Fruit fly (Drosophila melanogaster) whole organism, embryonic: ENCODE data around the gene CG12974.

Experiments used
- BtbVII ChIP-seq: fragments of 200-800 bp; sonication (Bioruptor generic); optimal IDR thresholded peaks from 3 replicates; lab custom pipeline; 2017; ENCODE audit warnings: missing biosample characterization, mild to moderate bottlenecking, missing genetic modification characterization
- CG10267 ChIP-seq: fragments of 200-800 bp; sonication (Bioruptor generic); optimal IDR thresholded peaks from 2 replicates; lab custom pipeline; 2018; ENCODE audit warnings: missing biosample characterization, mild to moderate bottlenecking, missing genetic modification characterization, moderate library complexity
- CG12391 ChIP-seq: fragments of 200-800 bp; sonication (Bioruptor generic); optimal IDR thresholded peaks from 3 replicates; lab custom pipeline; 2018; ENCODE audit warnings: missing biosample characterization, mild to moderate bottlenecking, missing genetic modification characterization, moderate library complexity
- CG13296 ChIP-seq: fragments of 200-800 bp; sonication (Bioruptor generic); optimal IDR thresholded peaks from 3 replicates; lab custom pipeline; 2018; ENCODE audit warnings: missing biosample characterization, mild to moderate bottlenecking, missing genetic modification characterization
- CG13424 ChIP-seq: fragments of 200-800 bp; sonication (Bioruptor generic); optimal IDR thresholded peaks from 2 replicates; lab custom pipeline; 2019; ENCODE audit warnings: missing biosample characterization, mild to moderate bottlenecking, missing genetic modification characterization, moderate library complexity
- CG13775 ChIP-seq: fragments of 200-800 bp; sonication (Bioruptor generic); optimal IDR thresholded peaks from 3 replicates; lab custom pipeline; 2017; ENCODE audit warnings: missing biosample characterization, mild to moderate bottlenecking, missing genetic modification characterization
- CG15269 ChIP-seq: fragments of 200-800 bp; sonication (Bioruptor generic); optimal IDR thresholded peaks from 2 replicates; lab custom pipeline; 2018; ENCODE audit warnings: missing biosample characterization, mild to moderate bottlenecking, missing genetic modification characterization, moderate library complexity
- CG15514 ChIP-seq: fragments of 200-800 bp; sonication (Bioruptor generic); optimal IDR thresholded peaks from 3 replicates; lab custom pipeline; 2017; ENCODE audit warnings: missing biosample characterization, missing genetic modification characterization, mild to moderate bottlenecking, moderate library complexity, missing genetic modification reagents
- CG18619 ChIP-seq: fragments of 200-800 bp; sonication (Bioruptor generic); optimal IDR thresholded peaks from 3 replicates; lab custom pipeline; 2017; ENCODE audit warnings: missing biosample characterization, mild to moderate bottlenecking, missing genetic modification characterization
- CG2120 ChIP-seq: fragments of 200-800 bp; sonication (Bioruptor generic); optimal IDR thresholded peaks from 3 replicates; lab custom pipeline; 2016; ENCODE audit warnings: missing biosample characterization, missing genetic modification characterization
- CG30403 ChIP-seq: fragments of 200-800 bp; sonication (Bioruptor generic); optimal IDR thresholded peaks from 3 replicates; lab custom pipeline; 2016; ENCODE audit warnings: missing biosample characterization, missing genetic modification characterization
- CG3847 ChIP-seq: fragments of 200-800 bp; sonication (Bioruptor generic); IDR thresholded peaks from 2 replicates; pipeline ENCODE4 v1.3.6; 2022; ENCODE audit warnings: missing biosample characterization, missing genetic modification characterization
- CG6813 ChIP-seq: fragments of 200-800 bp; sonication (Bioruptor generic); optimal IDR thresholded peaks from 2 replicates; lab custom pipeline; 2017; ENCODE audit warnings: missing biosample characterization, missing genetic modification characterization, mild to moderate bottlenecking, moderate library complexity, missing genetic modification reagents
- CG7556 ChIP-seq: fragments of 200-800 bp; sonication (Bioruptor generic); optimal IDR thresholded peaks from 2 replicates; lab custom pipeline; 2017; ENCODE audit warnings: missing biosample characterization, mild to moderate bottlenecking, missing genetic modification characterization
- CG9727 ChIP-seq: fragments of 200-800 bp; sonication (Bioruptor generic); optimal IDR thresholded peaks from 3 replicates; lab custom pipeline; 2017; ENCODE audit warnings: missing biosample characterization, mild to moderate bottlenecking, missing genetic modification characterization
- CoRest ChIP-seq: fragments of 200-800 bp; sonication (Bioruptor generic); optimal IDR thresholded peaks from 3 replicates; lab custom pipeline; 2018; ENCODE audit warnings: missing biosample characterization, mild to moderate bottlenecking, missing genetic modification characterization, moderate library complexity
- Deaf1 ChIP-seq: fragments of 200-800 bp; optimal IDR thresholded peaks from 3 replicates; lab custom pipeline; 2019; ENCODE audit warnings: missing biosample characterization, mild to moderate bottlenecking, missing genetic modification characterization, moderate library complexity
- Fer1 ChIP-seq: fragments of 200-800 bp; sonication (Bioruptor generic); optimal IDR thresholded peaks from 2 replicates; lab custom pipeline; 2017; ENCODE audit warnings: missing biosample characterization, mild to moderate bottlenecking, missing genetic modification characterization
- HLH54F ChIP-seq: fragments of 200-800 bp; sonication (Bioruptor generic); optimal IDR thresholded peaks from 3 replicates; lab custom pipeline; 2016; ENCODE audit warnings: missing biosample characterization, missing genetic modification characterization
- HmgZ ChIP-seq: fragments of 200-800 bp; sonication (Bioruptor generic); optimal IDR thresholded peaks from 2 replicates; lab custom pipeline; 2018; ENCODE audit warnings: missing biosample characterization, mild to moderate bottlenecking, missing genetic modification characterization
- Hmr ChIP-seq: fragments of 200-800 bp; sonication (Bioruptor generic); optimal IDR thresholded peaks from 3 replicates; lab custom pipeline; 2017; ENCODE audit warnings: mild to moderate bottlenecking, missing biosample characterization, missing genetic modification reagents, missing genetic modification characterization
- Hr51 ChIP-seq, 2 experiments: fragments of 200-800 bp; sonication (Bioruptor generic); optimal IDR thresholded peaks; 2 replicates in 1 of 2; 3 replicates in 1 of 2; lab custom pipeline; 2016 to 2018; ENCODE audit warnings: missing biosample characterization in 2 of 2, missing genetic modification characterization in 2 of 2, mild to moderate bottlenecking in 1 of 2, moderate library complexity in 1 of 2
- Lim3 ChIP-seq: fragments of 200-800 bp; sonication (Bioruptor generic); IDR thresholded peaks from 2 replicates; pipeline ENCODE4 v1.3.6; 2022; ENCODE audit warnings: missing biosample characterization, missing genetic modification characterization
- Med ChIP-seq: fragments of 200-800 bp; sonication (Bioruptor generic); peaks from one replicate; lab custom pipeline; 2016; ENCODE audit warnings: missing biosample characterization, missing genetic modification characterization, mild to moderate bottlenecking, inconsistent platforms, moderate library complexity
- Meics ChIP-seq: fragments of 200-800 bp; sonication (Bioruptor generic); optimal IDR thresholded peaks from 2 replicates; lab custom pipeline; 2017; ENCODE audit warnings: missing biosample characterization, mild to moderate bottlenecking, missing genetic modification characterization
- Nf-YB ChIP-seq: fragments of 200-800 bp; sonication (Bioruptor generic); optimal IDR thresholded peaks from 3 replicates; lab custom pipeline; 2019; ENCODE audit warnings: missing biosample characterization, mild to moderate bottlenecking, missing genetic modification characterization, moderate library complexity
- NfI ChIP-seq: fragments of 200-800 bp; sonication (Bioruptor generic); optimal IDR thresholded peaks from 3 replicates; lab custom pipeline; 2018; ENCODE audit warnings: missing biosample characterization, mild to moderate bottlenecking, missing genetic modification characterization, moderate library complexity
- Oli ChIP-seq: fragments of 200-800 bp; sonication (Bioruptor generic); optimal IDR thresholded peaks from 2 replicates; lab custom pipeline; 2018; ENCODE audit warnings: missing biosample characterization, mild to moderate bottlenecking, missing genetic modification characterization, moderate library complexity
- Side ChIP-seq: fragments of 200-800 bp; sonication (Bioruptor generic); optimal IDR thresholded peaks from 2 replicates; lab custom pipeline; 2016; ENCODE audit warnings: missing biosample characterization, missing genetic modification characterization
- Sox102F ChIP-seq: fragments of 200-800 bp; sonication (Bioruptor generic); optimal IDR thresholded peaks from 2 replicates; lab custom pipeline; 2018; ENCODE audit warnings: missing biosample characterization, mild to moderate bottlenecking, missing genetic modification characterization, moderate library complexity
- ase ChIP-seq: fragments of 200-800 bp; sonication (Bioruptor generic); IDR thresholded peaks from 3 replicates; pipeline ENCODE4 v1.3.6; 2022; ENCODE audit warnings: missing biosample characterization, missing genetic modification characterization
- az2 ChIP-seq: fragments of 200-800 bp; sonication (Bioruptor generic); optimal IDR thresholded peaks from 3 replicates; lab custom pipeline; 2016; ENCODE audit warnings: missing biosample characterization, missing genetic modification characterization
- btn ChIP-seq: fragments of 200-800 bp; sonication (Bioruptor generic); optimal IDR thresholded peaks from 2 replicates; lab custom pipeline; 2016; ENCODE audit warnings: missing biosample characterization, missing genetic modification characterization
- caup ChIP-seq: fragments of 200-800 bp; sonication (Bioruptor generic); optimal IDR thresholded peaks from 3 replicates; lab custom pipeline; 2017; ENCODE audit warnings: missing biosample characterization, mild to moderate bottlenecking, missing genetic modification characterization, moderate library complexity; ENCODE audit not compliant: severe bottlenecking
- crol ChIP-seq: fragments of 200-800 bp; sonication (Bioruptor generic); IDR thresholded peaks from 2 replicates; pipeline ENCODE4 v1.3.6; 2022; ENCODE audit warnings: missing biosample characterization, missing genetic modification characterization
- dmrt99B ChIP-seq: fragments of 200-800 bp; sonication (Bioruptor generic); optimal IDR thresholded peaks from 2 replicates; lab custom pipeline; 2018; ENCODE audit warnings: missing biosample characterization, mild to moderate bottlenecking, missing genetic modification characterization, moderate library complexity
- fd3F ChIP-seq: fragments of 200-800 bp; sonication (Bioruptor generic); optimal IDR thresholded peaks from 2 replicates; lab custom pipeline; 2018; ENCODE audit warnings: missing biosample characterization, mild to moderate bottlenecking, missing genetic modification characterization, moderate library complexity
- fu2 ChIP-seq: fragments of 200-800 bp; sonication (Bioruptor generic); optimal IDR thresholded peaks from 2 replicates; lab custom pipeline; 2016; ENCODE audit warnings: missing biosample characterization, missing genetic modification characterization
- grn ChIP-seq: fragments of 200-800 bp; sonication (Bioruptor generic); optimal IDR thresholded peaks from 3 replicates; lab custom pipeline; 2017; ENCODE audit warnings: missing biosample characterization, missing genetic modification characterization
- lab ChIP-seq: fragments of 200-800 bp; sonication (Bioruptor generic); optimal IDR thresholded peaks from 3 replicates; lab custom pipeline; 2017; ENCODE audit warnings: missing biosample characterization, missing genetic modification characterization, mild to moderate bottlenecking, moderate library complexity, missing genetic modification reagents
- pho ChIP-seq: fragments of 200-800 bp; sonication (Bioruptor generic); optimal IDR thresholded peaks from 2 replicates; lab custom pipeline; 2016; ENCODE audit warnings: missing biosample characterization, missing genetic modification characterization
- sens ChIP-seq: fragments of 200-800 bp; sonication (Bioruptor generic); peaks from one replicate; lab custom pipeline; 2016; ENCODE audit warnings: missing biosample characterization, missing genetic modification characterization
- sug ChIP-seq: fragments of 200-800 bp; optimal IDR thresholded peaks from 2 replicates; lab custom pipeline; 2019; ENCODE audit warnings: missing biosample characterization, mild to moderate bottlenecking, missing genetic modification characterization, moderate library complexity
- tap ChIP-seq: fragments of 200-800 bp; optimal IDR thresholded peaks from 3 replicates; lab custom pipeline; 2019; ENCODE audit warnings: missing biosample characterization, mild to moderate bottlenecking, missing genetic modification characterization, moderate library complexity
- unc-4 ChIP-seq: fragments of 200-800 bp; sonication (Bioruptor generic); IDR thresholded peaks from 2 replicates; pipeline ENCODE4 v1.3.6; 2022; ENCODE audit warnings: missing biosample characterization, missing genetic modification characterization; ENCODE audit not compliant: partially characterized antibody
- zfh1 ChIP-seq: fragments of 200-800 bp; sonication (Bioruptor generic); IDR thresholded peaks from 3 replicates; pipeline ENCODE4 v1.3.6; 2022; ENCODE audit warnings: missing biosample characterization, missing genetic modification characterization

CG12974 gene

DNA sequence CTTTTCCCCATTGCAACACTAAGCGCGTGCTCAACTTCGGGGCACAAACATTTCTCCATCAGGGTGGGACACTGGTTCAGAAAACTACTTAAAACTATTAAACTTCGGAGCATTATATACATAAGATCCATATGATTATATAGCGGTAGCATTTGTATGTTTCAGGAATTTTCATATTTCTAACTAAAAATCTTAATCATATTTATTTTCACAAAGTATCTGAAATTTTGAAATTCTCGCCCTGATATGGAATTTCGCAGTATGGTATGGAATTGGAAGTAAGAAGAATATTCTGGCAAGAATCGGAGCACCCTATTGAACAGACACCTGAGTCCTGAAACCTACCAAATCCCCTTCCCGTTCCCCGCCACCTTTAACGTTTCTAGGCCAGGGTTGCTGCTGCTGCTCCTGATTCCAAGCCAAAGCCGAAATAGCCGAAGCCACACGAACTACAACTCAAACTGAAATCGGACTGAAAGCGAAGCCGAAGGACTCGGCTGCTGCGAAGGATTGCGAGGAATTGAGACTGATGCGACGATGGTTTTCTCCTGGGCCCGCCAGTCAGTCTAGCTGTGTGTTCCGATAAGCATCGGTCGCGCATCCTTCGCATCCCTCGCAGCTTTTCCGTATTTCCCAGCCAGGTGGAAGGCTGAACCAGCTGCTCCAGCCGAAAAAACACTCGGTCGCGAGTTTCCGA, 36.2 kb upstream of the CG12974 start (continued):
- TF ChIP-seq Deaf1 (tag; lab: Kevin White, UChicago) (peak; percentile 95), HLH54F (peak; percentile 7), CG15514 (GFP tag; lab: Kevin White, UChicago) (peak; percentile 49), CG7556 (GFP tag; lab: Kevin White, UChicago) (peak; percentile 73), pho (peak; percentile 28), NfI (GFP tag; lab: Kevin White, UChicago) (peak; percentile 57), CG13775 (peak; percentile 1), CG18619 (GFP tag; lab: Kevin White, UChicago) (peak; percentile 7), CG3847 (GFP tag; lab: Robert Waterston, UW) (peak; percentile 36; the same call in 1 of the 2 replicates), ase (GFP tag; lab: Robert Waterston, UW) (0 out of 3 replicates have a peak, but pooled peaks have one; percentile 27), CG2120 (GFP tag; lab: Kevin White, UChicago) (peak; percentile 68), caup (GFP tag; lab: Kevin White, UChicago) (peak; percentile 52), CoRest (tag; lab: Kevin White, UChicago) (peak; percentile 18), Hr51 (GFP tag; optimal IDR thresholded peaks at IDR 0.05; lab: Kevin White, UChicago) (peak in 1 of 2 experiments; percentile 51), lab (peak; percentile 73), tap (peak; percentile 0), crol (GFP tag; lab: Robert Waterston, UW) (0 out of 2 replicates have a peak, but pooled peaks have one; percentile 8), CG12391 (tag; lab: Kevin White, UChicago) (peak; percentile 43), CG15269 (tag; lab: Kevin White, UChicago) (peak; percentile 51), Oli (tag; lab: Kevin White, UChicago) (peak; percentile 37), CG10267 (tag; lab: Kevin White, UChicago) (peak; percentile 26), fd3F (GFP tag; lab: Kevin White, UChicago) (peak; percentile 28), Hmr (GFP tag; lab: Kevin White, UChicago) (peak; percentile 79), Meics (GFP tag; lab: Kevin White, UChicago) (peak; percentile 69), unc-4 (GFP tag; lab: Robert Waterston, UW) (0 out of 2 replicates have a peak, but pooled peaks have one; percentile 13), sug (peak; percentile 41), CG13424 (tag; lab: Kevin White, UChicago) (peak; percentile 53), Side (no peak), HmgZ (no peak), CG30403 (GFP tag; lab: Kevin White, UChicago) (peak; percentile 10), CG9727 (GFP tag; lab: Kevin White, UChicago) (peak; percentile 20), Fer1 (GFP tag; lab: Kevin White, UChicago) (peak; percentile 78), Lim3 (no peak), Nf-YB (GFP tag; lab: Kevin White, UChicago) (peak; percentile 8), grn (GFP tag; lab: Kevin White, UChicago) (no peak), btn (GFP tag; lab: Kevin White, UChicago) (no peak), BtbVII (peak; percentile 33), az2 (GFP tag; lab: Kevin White, UChicago) (no peak), CG13296 (GFP tag; lab: Kevin White, UChicago) (peak; percentile 58), sens (GFP tag; lab: Kevin White, UChicago) (peak; percentile 70), zfh1 (GFP tag; lab: Robert Waterston, UW) (no peak), Sox102F (GFP tag; lab: Kevin White, UChicago) (no peak), Med (GFP tag; lab: Kevin White, UChicago) (peak; percentile 2), dmrt99B (tag; lab: Kevin White, UChicago) (peak; percentile 56), fu2 (GFP tag; lab: Kevin White, UChicago) (peak; percentile 14), CG6813 (peak; percentile 43)
